Fruit fly (Drosophila melanogaster) whole organism, embryonic: ENCODE data around the gene CaMKI.

ENCODE experiments used
- Adf1 ChIP-seq: fragments of 200-800 bp; sonication (Bioruptor generic); IDR thresholded peaks from 2 replicates; pipeline ENCODE4 v1.3.6; 2022; ENCODE audit warnings: missing biosample characterization, missing genetic modification characterization
- Bdp1 ChIP-seq: fragments of 200-800 bp; sonication (Bioruptor generic); optimal IDR thresholded peaks from 3 replicates; lab custom pipeline; 2016; ENCODE audit warnings: missing biosample characterization, missing genetic modification characterization
- CG10209 ChIP-seq: fragments of 200-800 bp; sonication (Bioruptor generic); optimal IDR thresholded peaks from 3 replicates; lab custom pipeline; 2017; ENCODE audit warnings: missing biosample characterization, mild to moderate bottlenecking, missing genetic modification characterization, missing genetic modification reagents
- CG13775 ChIP-seq: fragments of 200-800 bp; sonication (Bioruptor generic); optimal IDR thresholded peaks from 3 replicates; lab custom pipeline; 2017; ENCODE audit warnings: missing biosample characterization, mild to moderate bottlenecking, missing genetic modification characterization
- CG1529 ChIP-seq: fragments of 200-800 bp; sonication (Bioruptor generic); optimal IDR thresholded peaks from 3 replicates; lab custom pipeline; 2018; ENCODE audit warnings: missing biosample characterization, missing genetic modification characterization
- CG15479 ChIP-seq: fragments of 200-800 bp; sonication (Bioruptor generic); optimal IDR thresholded peaks from 3 replicates; lab custom pipeline; 2019; ENCODE audit warnings: missing biosample characterization, mild to moderate bottlenecking, missing genetic modification characterization, moderate library complexity
- CG1832 ChIP-seq: fragments of 200-800 bp; sonication (Bioruptor generic); optimal IDR thresholded peaks from 2 replicates; lab custom pipeline; 2017; ENCODE audit warnings: missing biosample characterization, mild to moderate bottlenecking, missing genetic modification characterization, inconsistent platforms
- CG2199 ChIP-seq: fragments of 200-800 bp; sonication (Bioruptor generic); IDR thresholded peaks from 3 replicates; pipeline ENCODE4 v1.3.6; 2022; ENCODE audit warnings: missing biosample characterization, missing genetic modification characterization
- CG33213 ChIP-seq: fragments of 200-800 bp; sonication (Bioruptor generic); optimal IDR thresholded peaks from 3 replicates; lab custom pipeline; 2016; ENCODE audit warnings: missing biosample characterization, missing genetic modification characterization
- CG4404 ChIP-seq: fragments of 200-800 bp; sonication (Bioruptor generic); IDR thresholded peaks from 2 replicates; pipeline ENCODE4 v1.3.6; 2022; ENCODE audit warnings: missing biosample characterization, missing genetic modification characterization
- CG4854 ChIP-seq: fragments of 200-800 bp; sonication (Bioruptor generic); optimal IDR thresholded peaks from 2 replicates; lab custom pipeline; 2016; ENCODE audit warnings: missing biosample characterization, missing genetic modification characterization, inconsistent platforms
- CG5245 ChIP-seq: fragments of 200-800 bp; sonication (Bioruptor generic); optimal IDR thresholded peaks from 3 replicates; lab custom pipeline; 2016; ENCODE audit warnings: missing biosample characterization, missing genetic modification characterization
- CG6254 ChIP-seq: fragments of 200-800 bp; sonication (Bioruptor generic); optimal IDR thresholded peaks from 3 replicates; lab custom pipeline; 2017; ENCODE audit warnings: mild to moderate bottlenecking, missing biosample characterization, missing genetic modification reagents, missing genetic modification characterization
- CHES-1-like ChIP-seq: fragments of 200-800 bp; sonication (Bioruptor generic); optimal IDR thresholded peaks from 2 replicates; lab custom pipeline; 2016; ENCODE audit warnings: missing biosample characterization, missing genetic modification characterization
- CkIIα-i1 ChIP-seq: fragments of 200-800 bp; sonication (Bioruptor generic); IDR thresholded peaks from 2 replicates; pipeline ENCODE4 v1.3.6; 2022; ENCODE audit warnings: missing biosample characterization, missing genetic modification characterization
- D19A ChIP-seq: fragments of 200-800 bp; optimal IDR thresholded peaks from 3 replicates; lab custom pipeline; 2019; ENCODE audit warnings: missing biosample characterization, mild to moderate bottlenecking, missing genetic modification characterization, moderate library complexity
- Deaf1 ChIP-seq: fragments of 200-800 bp; optimal IDR thresholded peaks from 3 replicates; lab custom pipeline; 2019; ENCODE audit warnings: missing biosample characterization, mild to moderate bottlenecking, missing genetic modification characterization, moderate library complexity
- Ets65A ChIP-seq: fragments of 200-800 bp; sonication (Bioruptor generic); peaks from one replicate; lab custom pipeline; 2016; ENCODE audit warnings: missing biosample characterization, missing genetic modification characterization
- Fer3 ChIP-seq: fragments of 200-800 bp; sonication (Bioruptor generic); optimal IDR thresholded peaks from 2 replicates; lab custom pipeline; 2018; ENCODE audit warnings: missing biosample characterization, mild to moderate bottlenecking, missing genetic modification characterization, moderate library complexity
- Jarid2 ChIP-seq: fragments of 200-800 bp; sonication (Bioruptor generic); optimal IDR thresholded peaks from 3 replicates; lab custom pipeline; 2017; ENCODE audit warnings: mild to moderate bottlenecking, missing biosample characterization, missing genetic modification reagents, missing genetic modification characterization
- Kr ChIP-seq: fragments of 200-800 bp; sonication (Bioruptor generic); optimal IDR thresholded peaks from 2 replicates; lab custom pipeline; 2017; ENCODE audit warnings: missing biosample characterization, mild to moderate bottlenecking, missing genetic modification characterization
- Med ChIP-seq: fragments of 200-800 bp; sonication (Bioruptor generic); peaks from one replicate; lab custom pipeline; 2016; ENCODE audit warnings: missing biosample characterization, missing genetic modification characterization, mild to moderate bottlenecking, inconsistent platforms, moderate library complexity
- Nf-YB ChIP-seq: fragments of 200-800 bp; sonication (Bioruptor generic); optimal IDR thresholded peaks from 3 replicates; lab custom pipeline; 2019; ENCODE audit warnings: missing biosample characterization, mild to moderate bottlenecking, missing genetic modification characterization, moderate library complexity
- Opbp ChIP-seq: fragments of 200-800 bp; sonication (Bioruptor generic); IDR thresholded peaks from 3 replicates; pipeline ENCODE4 v1.3.6; 2022; ENCODE audit warnings: missing biosample characterization, missing genetic modification characterization; ENCODE audit not compliant: partially characterized antibody
- PHDP ChIP-seq: fragments of 200-800 bp; sonication (Bioruptor generic); optimal IDR thresholded peaks from 3 replicates; lab custom pipeline; 2018; ENCODE audit warnings: missing biosample characterization, mild to moderate bottlenecking, missing genetic modification characterization, moderate library complexity
- Scr ChIP-seq: fragments of 200-800 bp; sonication (Bioruptor generic); IDR thresholded peaks from 2 replicates; pipeline ENCODE4 v1.3.6; 2022; ENCODE audit warnings: missing biosample characterization, missing genetic modification characterization; ENCODE audit not compliant: partially characterized antibody
- ab ChIP-seq: fragments of 200-800 bp; sonication (Bioruptor generic); optimal IDR thresholded peaks from 2 replicates; lab custom pipeline; 2016; ENCODE audit warnings: missing biosample characterization, missing genetic modification characterization
- bab2 ChIP-seq: fragments of 200-800 bp; sonication (Bioruptor generic); optimal IDR thresholded peaks from 2 replicates; lab custom pipeline; 2016; ENCODE audit warnings: missing biosample characterization, missing genetic modification characterization
- cad ChIP-seq: fragments of >200 bp; optimal IDR thresholded peaks from 2 replicates; lab custom pipeline; 2017; ENCODE audit warnings: missing biosample characterization, missing genetic modification characterization
- crol ChIP-seq: fragments of 200-800 bp; sonication (Bioruptor generic); IDR thresholded peaks from 2 replicates; pipeline ENCODE4 v1.3.6; 2022; ENCODE audit warnings: missing biosample characterization, missing genetic modification characterization
- dmrt11E ChIP-seq: fragments of 200-800 bp; sonication (Bioruptor generic); optimal IDR thresholded peaks from 3 replicates; lab custom pipeline; 2018; ENCODE audit warnings: missing biosample characterization, mild to moderate bottlenecking, missing genetic modification characterization, moderate library complexity
- fd102C ChIP-seq: fragments of 200-800 bp; sonication (Bioruptor generic); optimal IDR thresholded peaks from 2 replicates; lab custom pipeline; 2018; ENCODE audit warnings: missing biosample characterization, mild to moderate bottlenecking, missing genetic modification characterization, moderate library complexity
- gcm ChIP-seq: fragments of 200-800 bp; sonication (Bioruptor generic); optimal IDR thresholded peaks from 2 replicates; lab custom pipeline; 2019; ENCODE audit warnings: missing biosample characterization, mild to moderate bottlenecking, missing genetic modification characterization, moderate library complexity
- kni ChIP-seq: fragments of 200-800 bp; sonication (Bioruptor generic); optimal IDR thresholded peaks from 3 replicates; lab custom pipeline; 2017; ENCODE audit warnings: mild to moderate bottlenecking, missing biosample characterization, missing genetic modification reagents, missing genetic modification characterization
- oc ChIP-seq: fragments of 200-800 bp; sonication (Bioruptor generic); optimal IDR thresholded peaks from 2 replicates; lab custom pipeline; 2018; ENCODE audit warnings: missing biosample characterization, mild to moderate bottlenecking, missing genetic modification characterization, moderate library complexity
- sc ChIP-seq, 3 experiments: fragments of >200 bp in 2 of 3; fragments of 200-800 bp in 1 of 3; sonication (Bioruptor generic) in 1 of 3; optimal IDR thresholded peaks; 2 replicates in 2 of 3; 3 replicates in 1 of 3; lab custom pipeline; 2017; ENCODE audit warnings: mild to moderate bottlenecking in 1 of 3, missing biosample characterization in 1 of 3, missing genetic modification characterization in 1 of 3, missing genetic modification reagents in 1 of 3
- scrt ChIP-seq: fragments of 200-800 bp; sonication (Bioruptor generic); optimal IDR thresholded peaks from 2 replicates; lab custom pipeline; 2018; ENCODE audit warnings: missing biosample characterization, mild to moderate bottlenecking, missing genetic modification characterization, moderate library complexity
- sens ChIP-seq: fragments of 200-800 bp; sonication (Bioruptor generic); peaks from one replicate; lab custom pipeline; 2016; ENCODE audit warnings: missing biosample characterization, missing genetic modification characterization
- tap ChIP-seq: fragments of 200-800 bp; optimal IDR thresholded peaks from 3 replicates; lab custom pipeline; 2019; ENCODE audit warnings: missing biosample characterization, mild to moderate bottlenecking, missing genetic modification characterization, moderate library complexity
- tll ChIP-seq, 2 experiments: fragments of 200-800 bp in 1 of 2; fragments of >200 bp in 1 of 2; sonication (Bioruptor generic) in 1 of 2; optimal IDR thresholded peaks; 2 replicates each; lab custom pipeline; 2017 to 2019; ENCODE audit warnings: missing biosample characterization in 2 of 2, missing genetic modification characterization in 2 of 2, mild to moderate bottlenecking in 1 of 2, moderate library complexity in 1 of 2
- zen ChIP-seq: fragments of 200-800 bp; sonication (Bioruptor generic); optimal IDR thresholded peaks from 3 replicates; lab custom pipeline; 2018; ENCODE audit warnings: missing biosample characterization, mild to moderate bottlenecking, missing genetic modification characterization, moderate library complexity

The CaMKI gene

DNA sequence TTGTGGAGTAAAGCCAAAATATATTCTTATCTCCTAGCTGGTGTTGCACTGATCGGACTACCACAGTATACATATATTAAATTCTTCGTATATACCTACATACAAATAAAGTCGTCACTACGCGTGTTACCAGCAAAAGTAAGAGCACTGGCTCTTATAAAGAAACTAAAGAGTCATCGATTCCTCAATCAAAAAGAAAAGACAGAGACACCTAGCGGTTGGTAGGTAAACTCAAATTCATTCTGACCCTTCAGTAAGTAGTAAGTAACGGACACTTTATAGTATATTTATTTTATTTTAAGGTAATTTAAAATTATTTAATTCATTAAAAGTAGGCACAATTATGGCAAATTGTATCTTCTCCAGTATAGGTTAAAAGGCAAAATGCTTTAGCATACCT lies 41.0 kb upstream of the CaMKI start (continued):
- peak; percentile 2 for TF ChIP-seq CG10209 (GFP tag; lab: Kevin White, UChicago)
- no peak for TF ChIP-seq crol (GFP tag; lab: Robert Waterston, UW)
- peak; percentile 61 for TF ChIP-seq PHDP (tag; lab: Kevin White, UChicago)
- TF ChIP-seq CG5245 = peak; percentile 45
- peak; percentile 55 for TF ChIP-seq Jarid2 (GFP tag; lab: Kevin White, UChicago)
- TF ChIP-seq gcm (GFP tag; lab: Kevin White, UChicago) = peak; percentile 62
- TF ChIP-seq Nf-YB (GFP tag; lab: Kevin White, UChicago) = peak; percentile 37
- peak; percentile 60 for TF ChIP-seq CG1529 (GFP tag; lab: Kevin White, UChicago)
- TF ChIP-seq D19A (tag; lab: Kevin White, UChicago) = peak; percentile 60
- peak; percentile 82 for TF ChIP-seq CG6254 (GFP tag; lab: Kevin White, UChicago)
- TF ChIP-seq CG13775 (GFP tag; lab: Kevin White, UChicago) = peak; percentile 18
- peak; percentile 87 for TF ChIP-seq Med (GFP tag; lab: Kevin White, UChicago)
- TF ChIP-seq sc (optimal IDR thresholded peaks at IDR 0.05; lab: Kevin White, UChicago) = no peak
- peak; percentile 19 for TF ChIP-seq sc (GFP tag; optimal IDR thresholded peaks at IDR 0.05; lab: Kevin White, UChicago)
- TF ChIP-seq Adf1 (GFP tag; lab: Robert Waterston, UW) = no peak

DNA sequence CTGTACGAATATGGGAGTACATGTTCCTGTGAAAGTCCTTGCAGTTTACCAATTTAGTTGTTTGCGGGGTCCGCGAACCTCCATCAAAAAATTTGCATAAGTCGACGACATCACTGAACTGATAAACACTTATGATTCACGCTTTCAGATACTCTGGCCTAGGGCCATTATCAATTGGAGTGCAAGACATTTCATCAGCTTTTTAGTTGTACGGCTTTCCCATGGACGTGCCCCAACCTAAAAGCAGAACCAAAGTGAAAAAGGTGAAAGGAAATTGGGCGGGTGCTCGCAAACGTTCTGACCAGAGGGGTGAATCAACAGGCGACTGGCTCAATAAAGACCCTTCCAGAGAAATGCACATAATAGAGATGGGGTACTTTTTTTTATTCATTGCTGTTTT lies 40.1 kb upstream of the CaMKI start:
- TF ChIP-seq CG4854 (GFP tag; lab: Kevin White, UChicago) = no peak
- peak; percentile 78 for TF ChIP-seq Ets65A (GFP tag; lab: Kevin White, UChicago)
- no peak for TF ChIP-seq bab2 (GFP tag; lab: Kevin White, UChicago)
- TF ChIP-seq CG2199 (GFP tag; lab: Robert Waterston, UW) = peak; percentile 83; the same call in 2 of the 3 replicates
- no peak for TF ChIP-seq dmrt11E (tag; lab: Kevin White, UChicago)
- TF ChIP-seq scrt = peak; percentile 20

DNA sequence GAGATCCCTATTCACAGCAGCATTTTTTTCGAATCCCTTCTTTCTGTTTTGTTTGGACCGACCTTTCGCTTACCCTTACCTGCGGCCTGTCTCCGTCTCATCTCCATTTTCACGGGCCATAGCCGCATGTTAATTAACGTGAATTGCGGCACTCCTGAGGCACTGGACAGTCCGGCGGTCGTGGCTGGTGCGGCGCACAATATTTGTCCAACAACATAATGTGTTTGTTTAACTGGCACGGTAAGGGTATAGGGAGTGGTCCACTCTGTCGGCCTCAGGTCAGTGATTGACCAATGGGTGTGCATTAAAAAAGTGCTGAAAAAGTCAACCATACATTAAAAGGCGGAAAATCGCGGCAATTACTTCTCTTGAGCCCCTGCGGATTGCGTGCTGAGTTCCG lies 39.0 kb upstream of the CaMKI start:
- TF ChIP-seq fd102C (peak; percentile 76), Fer3 (tag; lab: Kevin White, UChicago) (no peak), cad (GFP tag; lab: Kevin White, UChicago) (peak; percentile 22), sens (GFP tag; lab: Kevin White, UChicago) (peak; percentile 21), kni (GFP tag; lab: Kevin White, UChicago) (peak; percentile 45), Med (GFP tag; lab: Kevin White, UChicago) (peak; percentile 67), oc (tag; lab: Kevin White, UChicago) (no peak), CG33213 (GFP tag; lab: Kevin White, UChicago) (no peak), D19A (tag; lab: Kevin White, UChicago) (peak; percentile 67), CG4404 (no peak), zen (tag; lab: Kevin White, UChicago) (peak; percentile 95), CHES-1-like (no peak), Kr (GFP tag; lab: Kevin White, UChicago) (peak; percentile 54), CG1832 (GFP tag; lab: Kevin White, UChicago) (no peak), CG15479 (GFP tag; lab: Kevin White, UChicago) (peak; percentile 78), tll (GFP tag; optimal IDR thresholded peaks at IDR 0.05; lab: Kevin White, UChicago) (peak in 1 of 2 experiments; percentile 98), Scr (no peak), Nf-YB (GFP tag; lab: Kevin White, UChicago) (peak; percentile 56), ab (GFP tag; lab: Kevin White, UChicago) (no peak), tap (no peak), Bdp1 (GFP tag; lab: Kevin White, UChicago) (no peak), Opbp (no peak), Deaf1 (no peak), CkIIα-i1 (GFP tag; lab: Robert Waterston, UW) (no peak)
